Fruit fly (Drosophila melanogaster) whole organism, embryonic: ENCODE results near the gene COX7AL.
A peak's percentile ranks its signal among the peaks of the same experiment; 100 is the strongest.

Experiments
- CG10979 ChIP-seq: fragments of 200-800 bp; sonication (Bioruptor generic); optimal IDR thresholded peaks from 2 replicates; lab custom pipeline; 2018; ENCODE audit warnings: missing biosample characterization, mild to moderate bottlenecking, missing genetic modification characterization, moderate library complexity
- CG11247 ChIP-seq: fragments of 200-800 bp; sonication (Bioruptor generic); IDR thresholded peaks from 2 replicates; pipeline ENCODE4 v1.3.6; 2022; ENCODE audit warnings: missing biosample characterization, missing genetic modification characterization
- CG11695 ChIP-seq: fragments of 200-800 bp; sonication (Bioruptor generic); IDR thresholded peaks from 3 replicates; pipeline ENCODE4 v1.3.6; 2022; ENCODE audit warnings: missing biosample characterization, missing genetic modification characterization
- CG12104 ChIP-seq: fragments of 200-800 bp; sonication (Bioruptor generic); optimal IDR thresholded peaks from 3 replicates; lab custom pipeline; 2016; ENCODE audit warnings: missing biosample characterization, missing genetic modification characterization
- CG12299 ChIP-seq: fragments of 200-800 bp; sonication (Bioruptor generic); optimal IDR thresholded peaks from 2 replicates; lab custom pipeline; 2018; ENCODE audit warnings: missing biosample characterization, mild to moderate bottlenecking, missing genetic modification characterization
- CG13296 ChIP-seq: fragments of 200-800 bp; sonication (Bioruptor generic); optimal IDR thresholded peaks from 3 replicates; lab custom pipeline; 2018; ENCODE audit warnings: missing biosample characterization, mild to moderate bottlenecking, missing genetic modification characterization
- CG13424 ChIP-seq: fragments of 200-800 bp; sonication (Bioruptor generic); optimal IDR thresholded peaks from 2 replicates; lab custom pipeline; 2019; ENCODE audit warnings: missing biosample characterization, mild to moderate bottlenecking, missing genetic modification characterization, moderate library complexity
- CG14965 ChIP-seq: fragments of 200-800 bp; sonication (Bioruptor generic); optimal IDR thresholded peaks from 2 replicates; lab custom pipeline; 2016; ENCODE audit warnings: missing biosample characterization, missing genetic modification characterization, borderline replicate concordance
- CG1602 ChIP-seq: fragments of 200-800 bp; sonication (Bioruptor generic); optimal IDR thresholded peaks from 3 replicates; lab custom pipeline; 2016; ENCODE audit warnings: missing biosample characterization, missing genetic modification characterization
- CG16779 ChIP-seq: fragments of 200-800 bp; sonication (Bioruptor generic); IDR thresholded peaks from 2 replicates; pipeline ENCODE4 v1.3.6; 2022; ENCODE audit warnings: missing biosample characterization, missing genetic modification characterization
- CG16815 ChIP-seq: fragments of 200-800 bp; sonication (Bioruptor generic); optimal IDR thresholded peaks from 3 replicates; lab custom pipeline; 2017; ENCODE audit warnings: missing biosample characterization, mild to moderate bottlenecking, missing genetic modification characterization
- CG3065 ChIP-seq: fragments of 200-800 bp; sonication (Bioruptor generic); optimal IDR thresholded peaks from 2 replicates; lab custom pipeline; 2016; ENCODE audit warnings: missing biosample characterization, missing genetic modification characterization
- CG31224 ChIP-seq: fragments of 200-800 bp; sonication (Bioruptor generic); IDR thresholded peaks from 2 replicates; pipeline ENCODE4 v1.3.6; 2022; ENCODE audit warnings: missing biosample characterization, missing genetic modification characterization
- CG3281 ChIP-seq: fragments of 200-800 bp; sonication (Bioruptor generic); optimal IDR thresholded peaks from 3 replicates; lab custom pipeline; 2017; ENCODE audit warnings: missing biosample characterization, mild to moderate bottlenecking, missing genetic modification characterization
- CG33213 ChIP-seq: fragments of 200-800 bp; sonication (Bioruptor generic); optimal IDR thresholded peaks from 3 replicates; lab custom pipeline; 2016; ENCODE audit warnings: missing biosample characterization, missing genetic modification characterization
- CG34422 ChIP-seq: fragments of 200-800 bp; sonication (Bioruptor generic); IDR thresholded peaks from 3 replicates; pipeline ENCODE4 v1.3.6; 2022; ENCODE audit warnings: missing biosample characterization, missing genetic modification characterization
- CG5180 ChIP-seq: fragments of 200-800 bp; sonication (Bioruptor generic); optimal IDR thresholded peaks from 3 replicates; lab custom pipeline; 2017; ENCODE audit warnings: missing biosample characterization, missing genetic modification characterization, mild to moderate bottlenecking, moderate library complexity, missing genetic modification reagents
- CG7271 ChIP-seq: fragments of 200-800 bp; sonication (Bioruptor generic); optimal IDR thresholded peaks from 2 replicates; lab custom pipeline; 2018; ENCODE audit warnings: missing biosample characterization, mild to moderate bottlenecking, missing genetic modification characterization, moderate library complexity
- CG7357 ChIP-seq: fragments of 200-800 bp; sonication (Bioruptor generic); IDR thresholded peaks from 3 replicates; pipeline ENCODE4 v1.3.6; 2022; ENCODE audit warnings: missing biosample characterization, missing genetic modification characterization
- CG7987 ChIP-seq: fragments of 200-800 bp; sonication (Bioruptor generic); optimal IDR thresholded peaks from 2 replicates; lab custom pipeline; 2018; ENCODE audit warnings: missing biosample characterization, mild to moderate bottlenecking, missing genetic modification characterization, moderate library complexity
- Ets65A ChIP-seq: fragments of 200-800 bp; sonication (Bioruptor generic); peaks from one replicate; lab custom pipeline; 2016; ENCODE audit warnings: missing biosample characterization, missing genetic modification characterization
- H2.0 ChIP-seq: fragments of 200-800 bp; sonication (Bioruptor generic); IDR thresholded peaks from 2 replicates; pipeline ENCODE4 v1.3.6; 2022; ENCODE audit warnings: missing biosample characterization, missing genetic modification characterization
- HmgZ ChIP-seq: fragments of 200-800 bp; sonication (Bioruptor generic); optimal IDR thresholded peaks from 2 replicates; lab custom pipeline; 2018; ENCODE audit warnings: missing biosample characterization, mild to moderate bottlenecking, missing genetic modification characterization
- Hr51 ChIP-seq, 2 experiments: fragments of 200-800 bp; sonication (Bioruptor generic); optimal IDR thresholded peaks; 2 replicates in 1 of 2; 3 replicates in 1 of 2; lab custom pipeline; 2016 to 2018; ENCODE audit warnings: missing biosample characterization in 2 of 2, missing genetic modification characterization in 2 of 2, mild to moderate bottlenecking in 1 of 2, moderate library complexity in 1 of 2
- Lim3 ChIP-seq: fragments of 200-800 bp; sonication (Bioruptor generic); IDR thresholded peaks from 2 replicates; pipeline ENCODE4 v1.3.6; 2022; ENCODE audit warnings: missing biosample characterization, missing genetic modification characterization
- MESR4 ChIP-seq: fragments of 200-800 bp; sonication (Bioruptor generic); optimal IDR thresholded peaks from 2 replicates; lab custom pipeline; 2018; ENCODE audit warnings: missing biosample characterization, mild to moderate bottlenecking, missing genetic modification characterization, moderate library complexity
- Med ChIP-seq: fragments of 200-800 bp; sonication (Bioruptor generic); peaks from one replicate; lab custom pipeline; 2016; ENCODE audit warnings: missing biosample characterization, missing genetic modification characterization, mild to moderate bottlenecking, inconsistent platforms, moderate library complexity
- Meics ChIP-seq: fragments of 200-800 bp; sonication (Bioruptor generic); optimal IDR thresholded peaks from 2 replicates; lab custom pipeline; 2017; ENCODE audit warnings: missing biosample characterization, mild to moderate bottlenecking, missing genetic modification characterization
- Nf-YA ChIP-seq: fragments of 200-800 bp; sonication (Bioruptor generic); IDR thresholded peaks from 2 replicates; pipeline ENCODE4 v1.3.6; 2022; ENCODE audit warnings: missing biosample characterization, missing genetic modification characterization
- Oli ChIP-seq: fragments of 200-800 bp; sonication (Bioruptor generic); optimal IDR thresholded peaks from 2 replicates; lab custom pipeline; 2018; ENCODE audit warnings: missing biosample characterization, mild to moderate bottlenecking, missing genetic modification characterization, moderate library complexity
- Poxn ChIP-seq: fragments of 200-800 bp; sonication (Bioruptor generic); IDR thresholded peaks from 2 replicates; pipeline ENCODE4 v1.3.6; 2022; ENCODE audit warnings: missing biosample characterization, missing genetic modification characterization
- Ptx1 ChIP-seq: fragments of 200-800 bp; sonication (Bioruptor generic); IDR thresholded peaks from 2 replicates; pipeline ENCODE4 v1.3.6; 2022; ENCODE audit warnings: missing biosample characterization, missing genetic modification characterization
- bsh ChIP-seq, 2 experiments: fragments of 200-800 bp; sonication (Bioruptor generic); optimal IDR thresholded peaks; 2 replicates each; lab custom pipeline; 2017 to 2018; ENCODE audit warnings: mild to moderate bottlenecking in 2 of 2, missing biosample characterization in 2 of 2, missing genetic modification characterization in 2 of 2, moderate library complexity in 1 of 2
- cad ChIP-seq: fragments of >200 bp; optimal IDR thresholded peaks from 2 replicates; lab custom pipeline; 2017; ENCODE audit warnings: missing biosample characterization, missing genetic modification characterization
- croc ChIP-seq: fragments of 200-800 bp; sonication (Bioruptor generic); conservative IDR thresholded peaks from 3 replicates; pipeline ENCODE4 v1.3.6; 2022; ENCODE audit warnings: missing biosample characterization, missing genetic modification characterization
- da ChIP-seq: fragments of 200-800 bp; sonication (Bioruptor generic); optimal IDR thresholded peaks from 2 replicates; lab custom pipeline; 2016; ENCODE audit warnings: missing biosample characterization, missing genetic modification characterization
- dpn ChIP-seq, 2 experiments: fragments of 200-800 bp; sonication (Bioruptor generic); optimal IDR thresholded peaks; 3 replicates each; lab custom pipeline; 2016; ENCODE audit warnings: missing biosample characterization in 2 of 2, missing genetic modification characterization in 2 of 2
- dysf ChIP-seq: fragments of 200-800 bp; sonication (Bioruptor generic); IDR thresholded peaks from 3 replicates; pipeline ENCODE4 v1.3.6; 2022; ENCODE audit warnings: missing biosample characterization, missing genetic modification characterization
- fd3F ChIP-seq: fragments of 200-800 bp; sonication (Bioruptor generic); optimal IDR thresholded peaks from 2 replicates; lab custom pipeline; 2018; ENCODE audit warnings: missing biosample characterization, mild to moderate bottlenecking, missing genetic modification characterization, moderate library complexity
- fd64A ChIP-seq: fragments of 200-800 bp; sonication (Bioruptor generic); optimal IDR thresholded peaks from 3 replicates; lab custom pipeline; 2018; ENCODE audit warnings: missing biosample characterization, mild to moderate bottlenecking, missing genetic modification characterization
- ham ChIP-seq: fragments of 200-800 bp; sonication (Bioruptor generic); IDR thresholded peaks from 2 replicates; pipeline ENCODE4 v1.3.6; 2022; ENCODE audit warnings: missing biosample characterization, missing genetic modification characterization
- kni ChIP-seq: fragments of 200-800 bp; sonication (Bioruptor generic); optimal IDR thresholded peaks from 3 replicates; lab custom pipeline; 2017; ENCODE audit warnings: mild to moderate bottlenecking, missing biosample characterization, missing genetic modification reagents, missing genetic modification characterization
- lab ChIP-seq: fragments of 200-800 bp; sonication (Bioruptor generic); optimal IDR thresholded peaks from 3 replicates; lab custom pipeline; 2017; ENCODE audit warnings: missing biosample characterization, missing genetic modification characterization, mild to moderate bottlenecking, moderate library complexity, missing genetic modification reagents
- sug ChIP-seq: fragments of 200-800 bp; optimal IDR thresholded peaks from 2 replicates; lab custom pipeline; 2019; ENCODE audit warnings: missing biosample characterization, mild to moderate bottlenecking, missing genetic modification characterization, moderate library complexity
- tll ChIP-seq, 2 experiments: fragments of 200-800 bp in 1 of 2; fragments of >200 bp in 1 of 2; sonication (Bioruptor generic) in 1 of 2; optimal IDR thresholded peaks; 2 replicates each; lab custom pipeline; 2017 to 2019; ENCODE audit warnings: missing biosample characterization in 2 of 2, missing genetic modification characterization in 2 of 2, mild to moderate bottlenecking in 1 of 2, moderate library complexity in 1 of 2
- vnd ChIP-seq: fragments of 200-800 bp; sonication (Bioruptor generic); IDR thresholded peaks from 3 replicates; pipeline ENCODE4 v1.3.6; 2022; ENCODE audit warnings: missing biosample characterization, missing genetic modification characterization; ENCODE audit not compliant: partially characterized antibody
- zen ChIP-seq: fragments of 200-800 bp; sonication (Bioruptor generic); optimal IDR thresholded peaks from 3 replicates; lab custom pipeline; 2018; ENCODE audit warnings: missing biosample characterization, mild to moderate bottlenecking, missing genetic modification characterization, moderate library complexity

Gene COX7AL

dm6 chr3R:8306927-8307261 is 36.6 kb upstream of the COX7AL start:
- TF ChIP-seq Ets65A (GFP tag; lab: Kevin White, UChicago) = peak; percentile 90
- TF ChIP-seq dpn (GFP tag; optimal IDR thresholded peaks at IDR 0.05; lab: Kevin White, UChicago) = no peak

- no peak for TF ChIP-seq CG3065 (GFP tag; lab: Kevin White, UChicago)
- TF ChIP-seq tll (GFP tag; optimal IDR thresholded peaks at IDR 0.05; lab: Kevin White, UChicago) = peak in 1 of 2 experiments; percentile 94
- no peak for TF ChIP-seq Ptx1 (GFP tag; lab: Robert Waterston, UW)
- no peak for TF ChIP-seq croc (GFP tag; lab: Robert Waterston, UW)
- no peak for TF ChIP-seq da
- TF ChIP-seq Med (GFP tag; lab: Kevin White, UChicago) = peak; percentile 36
- TF ChIP-seq lab (GFP tag; lab: Kevin White, UChicago) = no peak
- TF ChIP-seq cad (GFP tag; lab: Kevin White, UChicago) = peak; percentile 82
Measured at dm6 chr3R:8307283-8307682, 36.2 kb upstream of the COX7AL start.

dm6 chr3R:8308515-8308959 is 34.9 kb upstream of the COX7AL start, which contains the start of gene tex:
TSS of gene tex (minus strand) at chr3R:8308645.
- TF ChIP-seq Nf-YA (GFP tag; lab: Robert Waterston, UW) = no peak
- TF ChIP-seq fd3F (GFP tag; lab: Kevin White, UChicago) = no peak
- TF ChIP-seq zen (tag; lab: Kevin White, UChicago) = peak; percentile 6
- TF ChIP-seq bsh (GFP tag; optimal IDR thresholded peaks at IDR 0.05; lab: Kevin White, UChicago) = peak in 1 of 2 experiments; percentile 62
- TF ChIP-seq CG31224 = no peak
- TF ChIP-seq kni (GFP tag; lab: Kevin White, UChicago) = peak; percentile 68
- TF ChIP-seq dysf (GFP tag; lab: Robert Waterston, UW) = no peak
- peak; percentile 58 for TF ChIP-seq CG33213
- peak; percentile 81 for TF ChIP-seq fd64A
- TF ChIP-seq CG12299 (tag; lab: Kevin White, UChicago) = peak; percentile 13
- TF ChIP-seq CG34422 (GFP tag; lab: Robert Waterston, UW) = peak; percentile 65; the same call in 1 of the 3 replicates
- TF ChIP-seq Oli (tag; lab: Kevin White, UChicago) = no peak
- TF ChIP-seq CG13296 (GFP tag; lab: Kevin White, UChicago) = no peak
- peak; percentile 58 for TF ChIP-seq HmgZ
- TF ChIP-seq CG3281 = no peak
- TF ChIP-seq CG7271 = peak; percentile 44
- no peak for TF ChIP-seq CG11695
- TF ChIP-seq vnd = no peak
- peak in 1 of 2 experiments; percentile 16 for TF ChIP-seq tll (GFP tag; optimal IDR thresholded peaks at IDR 0.05; lab: Kevin White, UChicago)
- peak; percentile 78 for TF ChIP-seq CG7987 (GFP tag; lab: Kevin White, UChicago)
- TF ChIP-seq MESR4 (GFP tag; lab: Kevin White, UChicago) = peak; percentile 12
- peak; percentile 31 for TF ChIP-seq CG10979 (tag; lab: Kevin White, UChicago)
- peak; percentile 4 for TF ChIP-seq CG13424 (tag; lab: Kevin White, UChicago)
- no peak for TF ChIP-seq Lim3 (GFP tag; lab: Robert Waterston, UW)
- TF ChIP-seq Meics (GFP tag; lab: Kevin White, UChicago) = no peak
- no peak for TF ChIP-seq CG14965 (GFP tag; lab: Kevin White, UChicago)
- no peak for TF ChIP-seq H2.0 (GFP tag; lab: Robert Waterston, UW)
- no peak for TF ChIP-seq Poxn (GFP tag; lab: Robert Waterston, UW)
- TF ChIP-seq CG11247 (GFP tag; lab: Robert Waterston, UW) = no peak
- no peak for TF ChIP-seq CG16815 (GFP tag; lab: Kevin White, UChicago)
- no peak for TF ChIP-seq ham (GFP tag; lab: Robert Waterston, UW)
- no peak for TF ChIP-seq CG7357
- TF ChIP-seq CG1602 (GFP tag; lab: Kevin White, UChicago) = no peak
- peak; percentile 3 for TF ChIP-seq CG12104 (GFP tag; lab: Kevin White, UChicago)
- no peak for TF ChIP-seq CG16779 (GFP tag; lab: Robert Waterston, UW)
- TF ChIP-seq CG5180 (GFP tag; lab: Kevin White, UChicago) = no peak
- TF ChIP-seq Hr51 (GFP tag; optimal IDR thresholded peaks at IDR 0.05; lab: Kevin White, UChicago) = no peak
- no peak for TF ChIP-seq sug
